Worm (Caenorhabditis elegans) whole organism, L1 larva: Measurements from ENCODE around the gene sdz-15.

Experiments used
- C04F5.9 ChIP-seq: sonication (generic microtip); optimal IDR thresholded peaks from 2 replicates; lab custom pipeline; 2016; ENCODE audit warnings: missing genetic modification characterization, missing compliant biosample characterization
- alr-1 ChIP-seq: fragments of 200-800 bp; sonication (Bioruptor generic); optimal IDR thresholded peaks from 2 replicates; lab custom pipeline; 2018; ENCODE audit warnings: borderline replicate concordance, mild to moderate bottlenecking, missing genetic modification characterization, missing compliant biosample characterization
- ceh-63 ChIP-seq: fragments of 200-800 bp; sonication (Bioruptor generic); optimal IDR thresholded peaks from 2 replicates; lab custom pipeline; 2018; ENCODE audit warnings: mild to moderate bottlenecking, missing genetic modification characterization, missing compliant biosample characterization
- ceh-90 ChIP-seq: sonication (generic microtip); optimal IDR thresholded peaks from 2 replicates; lab custom pipeline; 2016; ENCODE audit warnings: missing genetic modification characterization, missing compliant biosample characterization
- dpl-1 ChIP-seq, 3 experiments: fragments of 150-350 bp in 2 of 3; sonication (generic microtip) in 1 of 3; optimal IDR thresholded peaks; 2 replicates each; lab custom pipeline; 2014 to 2017; ENCODE audit warnings: missing biosample characterization in 3 of 3, missing genetic modification characterization in 3 of 3, missing genetic modification reagents in 3 of 3
- egl-13 ChIP-seq: sonication (generic microtip); optimal IDR thresholded peaks from 2 replicates; lab custom pipeline; 2016; ENCODE audit warnings: missing genotype, missing genetic modification reagents, missing genetic modification characterization, missing compliant biosample characterization
- egl-27 ChIP-seq, 2 experiments: fragments of 150-350 bp in 1 of 2; sonication (generic microtip); optimal IDR thresholded peaks; 3 replicates each; lab custom pipeline; 2017 to 2018; ENCODE audit warnings: missing biosample characterization in 2 of 2, missing genetic modification characterization in 2 of 2, missing genetic modification reagents in 2 of 2
- elt-3 ChIP-seq, 6 experiments: fragments of 150-350 bp in 1 of 6; sonication (generic microtip); optimal IDR thresholded peaks; 2 replicates each; lab custom pipeline; 2017 to 2018; ENCODE audit warnings: missing biosample characterization in 6 of 6, missing genetic modification characterization in 6 of 6, inconsistent platforms in 1 of 6
- ets-5 ChIP-seq: fragments of 200-800 bp; sonication (Bioruptor generic); IDR thresholded peaks from 2 replicates; pipeline ENCODE4 v1.3.6; 2022; ENCODE audit warnings: missing genetic modification characterization, missing compliant biosample characterization
- fkh-10 ChIP-seq: sonication (generic microtip); optimal IDR thresholded peaks from 2 replicates; lab custom pipeline; 2017; ENCODE audit warnings: missing biosample characterization, missing genetic modification reagents, missing genetic modification characterization
- fkh-4 ChIP-seq: sonication (generic microtip); optimal IDR thresholded peaks from 2 replicates; lab custom pipeline; 2016; ENCODE audit warnings: missing compliant biosample characterization, missing genetic modification characterization, borderline replicate concordance
- fkh-8 ChIP-seq: sonication (generic microtip); optimal IDR thresholded peaks from 2 replicates; lab custom pipeline; 2016; ENCODE audit warnings: mild to moderate bottlenecking, missing genetic modification characterization, missing compliant biosample characterization
- hlh-17 ChIP-seq: fragments of 200-800 bp; sonication (Bioruptor generic); optimal IDR thresholded peaks from 2 replicates; lab custom pipeline; 2018; ENCODE audit warnings: missing genetic modification characterization, mild to moderate bottlenecking, missing compliant biosample characterization, moderate library complexity, borderline replicate concordance
- hlh-4 ChIP-seq: sonication (generic microtip); optimal IDR thresholded peaks from 2 replicates; lab custom pipeline; 2016; ENCODE audit warnings: mild to moderate bottlenecking, missing genetic modification characterization, missing compliant biosample characterization
- jun-1 ChIP-seq: fragments of 150-350 bp; optimal IDR thresholded peaks from 2 replicates; lab custom pipeline; 2014; ENCODE audit warnings: missing biosample characterization, missing genetic modification reagents, missing genetic modification characterization
- lin-15B ChIP-seq: fragments of 150-350 bp; sonication (generic microtip); optimal IDR thresholded peaks from 3 replicates; lab custom pipeline; 2014; ENCODE audit warnings: missing biosample characterization, missing genetic modification characterization
- lin-39 ChIP-seq: fragments of 150-350 bp; optimal IDR thresholded peaks from 2 replicates; lab custom pipeline; 2014; ENCODE audit warnings: missing biosample characterization, missing genetic modification reagents, missing genetic modification characterization
- lsy-2 ChIP-seq, 2 experiments: fragments of 150-350 bp; optimal IDR thresholded peaks; 2 replicates each; lab custom pipeline; 2014; ENCODE audit warnings: missing biosample characterization in 2 of 2, missing genetic modification characterization in 2 of 2
- mdl-1 ChIP-seq, 2 experiments: fragments of 150-350 bp; optimal IDR thresholded peaks; 2 replicates each; lab custom pipeline; 2014 to 2017; ENCODE audit warnings: missing biosample characterization in 2 of 2, missing genetic modification characterization in 2 of 2, inconsistent platforms in 1 of 2
- mef-2 ChIP-seq: fragments of 150-350 bp; optimal IDR thresholded peaks from 2 replicates; lab custom pipeline; 2014; ENCODE audit warnings: missing biosample characterization, missing genetic modification characterization
- nhr-11 ChIP-seq: fragments of 150-350 bp; optimal IDR thresholded peaks from 2 replicates; lab custom pipeline; 2014; ENCODE audit warnings: missing biosample characterization, missing genetic modification characterization
- nhr-19 ChIP-seq: fragments of 200-800 bp; sonication (Bioruptor generic); conservative IDR thresholded peaks from 2 replicates; pipeline ENCODE4 v1.3.6; 2022; ENCODE audit warnings: missing genetic modification characterization, missing compliant biosample characterization
- nhr-71 ChIP-seq: sonication (generic microtip); optimal IDR thresholded peaks from 2 replicates; lab custom pipeline; 2016; ENCODE audit warnings: mild to moderate bottlenecking, missing genetic modification characterization, moderate library complexity, missing compliant biosample characterization
- nhr-84 ChIP-seq: sonication (generic microtip); optimal IDR thresholded peaks from 2 replicates; lab custom pipeline; 2017; ENCODE audit warnings: missing biosample characterization, missing genetic modification characterization
- pqm-1 ChIP-seq: sonication (generic microtip); optimal IDR thresholded peaks from 3 replicates; lab custom pipeline; 2017; ENCODE audit warnings: missing biosample characterization, missing genetic modification characterization
- skn-1 ChIP-seq: fragments of 150-350 bp; optimal IDR thresholded peaks from 2 replicates; lab custom pipeline; 2014; ENCODE audit warnings: missing biosample characterization, missing genetic modification characterization
- snpc-4 ChIP-seq: fragments of 150-350 bp; optimal IDR thresholded peaks from 2 replicates; lab custom pipeline; 2014; ENCODE audit warnings: missing biosample characterization, missing genetic modification characterization
- snu-23 ChIP-seq: sonication (generic microtip); optimal IDR thresholded peaks from 2 replicates; lab custom pipeline; 2016; ENCODE audit warnings: missing genetic modification characterization, missing compliant biosample characterization
- sox-4 ChIP-seq: sonication (generic microtip); optimal IDR thresholded peaks from 2 replicates; lab custom pipeline; 2016; ENCODE audit warnings: missing genetic modification characterization, missing compliant biosample characterization
- sup-37 ChIP-seq: fragments of 200-800 bp; sonication (Bioruptor generic); optimal IDR thresholded peaks from 2 replicates; lab custom pipeline; 2018; ENCODE audit warnings: mild to moderate bottlenecking, missing genetic modification characterization, missing compliant biosample characterization
- swsn-7 ChIP-seq: sonication (generic microtip); optimal IDR thresholded peaks from 2 replicates; lab custom pipeline; 2016; ENCODE audit warnings: missing genetic modification characterization, missing compliant biosample characterization
- unc-62 ChIP-seq: fragments of 150-350 bp; optimal IDR thresholded peaks from 2 replicates; lab custom pipeline; 2014; ENCODE audit warnings: missing biosample characterization, missing genetic modification reagents, missing genetic modification characterization
- unc-86 ChIP-seq: sonication (generic microtip); optimal IDR thresholded peaks from 2 replicates; lab custom pipeline; 2016; ENCODE audit warnings: missing genetic modification characterization, missing compliant biosample characterization
- unc-98 ChIP-seq: fragments of 200-800 bp; sonication (Bioruptor generic); IDR thresholded peaks from 2 replicates; pipeline ENCODE4 v1.3.6; 2022; ENCODE audit warnings: missing genetic modification characterization, missing compliant biosample characterization
- xbp-1 ChIP-seq: sonication (generic microtip); optimal IDR thresholded peaks from 2 replicates; lab custom pipeline; 2016; ENCODE audit warnings: missing genetic modification characterization, missing compliant biosample characterization

Gene sdz-15

DNA sequence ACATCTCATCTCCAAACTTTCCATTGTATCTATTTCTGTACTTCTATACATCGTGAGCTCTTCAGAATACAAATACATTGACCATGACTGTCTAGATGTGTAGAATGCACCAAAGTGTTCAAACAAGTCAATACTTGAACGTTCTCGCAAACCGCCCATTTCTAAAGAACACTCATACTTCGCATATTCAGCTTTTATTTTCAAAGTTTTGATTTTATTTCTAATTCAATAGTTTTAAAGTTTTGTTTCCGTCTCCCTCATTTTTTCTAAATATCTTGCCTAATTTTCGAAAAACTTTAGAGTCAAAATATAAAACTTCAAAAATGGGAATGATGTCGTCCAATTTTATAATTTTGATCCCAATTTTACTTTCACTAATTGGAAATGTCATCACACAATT is 29.6 kb downstream of the sdz-15 start, which contains the start of gene pqn-10:
Gene pqn-10, plus strand, starts transcription at position 301 of the 400 bp plus-strand sequence.
- TF ChIP-seq fkh-8 (tag; lab: Kevin White, UChicago), result no peak
- no peak for TF ChIP-seq ceh-63 (GFP tag; lab: Kevin White, UChicago)
- no peak for TF ChIP-seq unc-62 (GFP tag; lab: Kevin White, UChicago)
- no peak for TF ChIP-seq fkh-4
- no peak for TF ChIP-seq lin-39 (tag; lab: Kevin White, UChicago)
- TF ChIP-seq jun-1 (tag; lab: Kevin White, UChicago), result no peak
- no peak for TF ChIP-seq ceh-90 (tag; lab: Kevin White, UChicago)
- TF ChIP-seq sox-4 (tag; lab: Kevin White, UChicago), result no peak
- TF ChIP-seq mdl-1 (tag; optimal IDR thresholded peaks at IDR 0.05; lab: Kevin White, UChicago), result no peak
- no peak for TF ChIP-seq snpc-4 (tag; lab: Kevin White, UChicago)
- TF ChIP-seq ets-5 (GFP tag; lab: Robert Waterston, UW), result no peak
- no peak for TF ChIP-seq nhr-71 (tag; lab: Kevin White, UChicago)

DNA sequence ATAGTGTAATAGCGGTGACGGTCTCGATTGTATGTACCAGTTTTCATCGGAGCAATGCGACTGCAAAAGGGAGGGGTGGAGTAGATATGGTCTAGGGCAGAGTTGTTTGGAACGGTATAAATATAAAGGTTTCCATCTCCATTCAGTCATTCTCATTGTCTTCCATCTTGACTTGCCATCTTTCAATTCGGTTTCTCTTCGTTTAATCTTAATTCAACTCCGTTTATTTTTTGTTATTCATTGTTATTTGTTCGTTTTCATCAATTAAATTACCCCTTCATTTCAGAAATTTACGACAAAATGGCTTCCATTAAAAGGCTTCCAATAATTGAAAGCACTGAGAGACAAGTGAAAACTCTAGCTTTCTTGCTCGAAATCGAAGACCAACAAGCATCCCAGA is 32.8 kb downstream of the sdz-15 start, which contains the start of gene C09E7.11:
Gene C09E7.11, plus strand, starts transcription at position 301 of the 400 bp plus-strand sequence.
- TF ChIP-seq xbp-1 (tag; lab: Kevin White, UChicago), result no peak
- no peak for TF ChIP-seq sox-4 (tag; lab: Kevin White, UChicago)
- no peak for TF ChIP-seq mef-2 (tag; lab: Kevin White, UChicago)
- TF ChIP-seq C04F5.9 (tag; lab: Kevin White, UChicago), result no peak
- TF ChIP-seq elt-3 (tag; optimal IDR thresholded peaks at IDR 0.05; lab: Kevin White, UChicago), result no peak
- TF ChIP-seq egl-27 (tag; optimal IDR thresholded peaks at IDR 0.05; lab: Kevin White, UChicago), result no peak
- TF ChIP-seq alr-1 (tag; lab: Kevin White, UChicago), result no peak
- no peak for TF ChIP-seq pqm-1 (tag; lab: Kevin White, UChicago)
- no peak for TF ChIP-seq hlh-17 (GFP tag; lab: Kevin White, UChicago)
- TF ChIP-seq lsy-2 (tag; optimal IDR thresholded peaks at IDR 0.05; lab: Kevin White, UChicago), result no peak
- no peak for TF ChIP-seq nhr-71 (tag; lab: Kevin White, UChicago)
- TF ChIP-seq egl-13 (tag; lab: Kevin White, UChicago), result no peak

DNA sequence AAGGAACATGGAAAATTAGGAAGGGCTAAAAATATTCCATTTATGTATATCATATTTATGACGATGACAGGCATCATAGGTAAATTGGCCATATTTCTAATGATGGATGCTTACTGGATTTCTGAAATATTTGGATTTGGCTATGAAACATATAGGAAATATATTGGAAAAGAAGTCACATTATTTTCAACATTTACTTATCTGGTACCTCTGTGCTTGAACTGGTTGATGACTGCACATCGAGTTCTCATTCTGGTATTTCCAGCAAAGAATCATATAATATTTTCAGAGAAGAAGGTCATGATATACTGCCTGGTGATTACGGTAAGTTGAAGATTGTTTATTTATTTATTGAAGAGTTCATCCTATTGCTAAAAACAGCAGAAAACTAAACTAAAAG is 34.4 kb downstream of the sdz-15 start, which contains the start of gene srxa-5:
Gene srxa-5, plus strand, starts transcription at position 301 of the 400 bp plus-strand sequence.
- TF ChIP-seq skn-1 (tag; lab: Kevin White, UChicago) (no peak), xbp-1 (tag; lab: Kevin White, UChicago) (no peak), swsn-7 (tag; lab: Kevin White, UChicago) (no peak), snu-23 (GFP tag; lab: Kevin White, UChicago) (no peak), hlh-17 (GFP tag; lab: Kevin White, UChicago) (no peak), unc-98 (GFP tag; lab: Robert Waterston, UW) (no peak), sup-37 (GFP tag; lab: Kevin White, UChicago) (no peak), dpl-1 (GFP tag; optimal IDR thresholded peaks at IDR 0.05; lab: Kevin White, UChicago) (no peak), nhr-19 (no peak), C04F5.9 (tag; lab: Kevin White, UChicago) (no peak), nhr-11 (tag; lab: Kevin White, UChicago) (no peak), fkh-10 (GFP tag; lab: Kevin White, UChicago) (no peak), lsy-2 (tag; optimal IDR thresholded peaks at IDR 0.05; lab: Kevin White, UChicago) (no peak), lin-15B (tag; lab: Kevin White, UChicago) (no peak), unc-86 (no peak), hlh-4 (tag; lab: Kevin White, UChicago) (no peak), nhr-84 (tag; lab: Kevin White, UChicago) (no peak)
- TF ChIP-seq, all 84 proteins: peak for 0
